Worm (Caenorhabditis elegans): ENCODE data around the gene srlf-35.
A peak's percentile ranks its signal among the peaks of the same experiment; 100 is the strongest.

Gene srlf-35

DNA sequence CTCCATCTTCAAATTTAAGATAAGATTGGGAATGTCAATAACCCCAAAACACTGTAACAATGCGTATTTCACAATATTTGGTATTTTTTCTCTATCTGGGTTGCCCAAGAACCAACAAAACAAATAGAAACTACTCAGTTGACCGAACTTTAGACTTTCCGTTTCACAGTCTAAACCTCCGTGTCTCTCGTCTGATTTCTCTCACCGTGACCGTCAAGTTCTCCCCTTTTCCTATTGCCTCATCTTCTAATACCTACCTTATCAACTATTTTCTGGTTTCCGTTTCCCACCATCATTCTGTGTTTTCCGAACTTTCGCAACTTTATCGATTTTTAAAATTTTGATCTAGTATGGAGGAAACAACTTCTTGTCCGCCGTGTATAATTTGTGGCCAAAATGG lies 9.5 kb upstream of the srlf-35 start, which contains the start of gene nhr-131:
Gene nhr-131 (plus strand): TSS at position 87 of the 400 bp plus-strand sequence.
- TF ChIP-seq mab-5 (tag; optimal IDR thresholded peaks at IDR 0.05) (no peak), C34F6.9 (tag; optimal IDR thresholded peaks at IDR 0.05) (no peak), ztf-1 (GFP tag; conservative IDR thresholded peaks at IDR 0.05) (no peak), skn-1 (tag; optimal IDR thresholded peaks at IDR 0.05) (no peak), elt-1 (tag; optimal IDR thresholded peaks at IDR 0.05) (no peak), gmeb-1 (tag; optimal IDR thresholded peaks at IDR 0.05) (peak; percentile 20), nhr-129 (tag; optimal IDR thresholded peaks at IDR 0.05) (peak; percentile 48), R02D3.7 (tag; optimal IDR thresholded peaks at IDR 0.05) (no peak), crh-2 (tag; optimal IDR thresholded peaks at IDR 0.05) (peak; percentile 27), egl-27 (tag; optimal IDR thresholded peaks at IDR 0.05) (no peak), ceh-82 (tag; optimal IDR thresholded peaks at IDR 0.05) (no peak), nhr-10 (tag; optimal IDR thresholded peaks at IDR 0.05) (no peak), nhr-77 (tag; optimal IDR thresholded peaks at IDR 0.05) (no peak), blmp-1 (tag; optimal IDR thresholded peaks at IDR 0.05; ENCODE audit: insufficient read depth) (no peak), nhr-23 (tag; optimal IDR thresholded peaks at IDR 0.05) (no peak), sma-9 (GFP tag; optimal IDR thresholded peaks at IDR 0.05) (peak; percentile 73), sma-9 (tag; optimal IDR thresholded peaks at IDR 0.05) (no peak), fos-1 (tag; optimal IDR thresholded peaks at IDR 0.05) (peak; percentile 72), nhr-6 (tag; optimal IDR thresholded peaks at IDR 0.05) (no peak), lin-39 (tag; optimal IDR thresholded peaks at IDR 0.05) (no peak), nhr-237 (tag; optimal IDR thresholded peaks at IDR 0.05) (no peak), ztf-11 (tag; optimal IDR thresholded peaks at IDR 0.05) (no peak)

DNA sequence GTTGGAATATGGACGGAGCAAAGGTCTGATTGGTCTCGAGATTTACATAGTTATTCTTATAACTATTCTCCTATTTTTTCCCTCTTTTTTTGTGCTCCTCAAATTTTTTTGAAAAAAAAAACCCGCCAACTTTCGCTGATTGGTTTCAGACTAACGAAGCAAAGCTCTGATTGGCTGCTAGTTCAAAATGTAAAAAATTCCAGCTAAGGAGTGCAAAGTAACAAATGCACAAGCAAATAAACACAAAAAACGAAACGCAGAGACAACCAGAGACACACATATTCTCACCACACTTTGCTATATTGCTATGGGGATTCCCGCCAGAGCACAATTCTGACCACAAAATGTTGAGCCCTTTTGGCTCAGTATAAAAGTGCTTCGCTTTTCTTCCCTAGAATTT lies 6.4 kb upstream of the srlf-35 start, which contains the start of gene T01G6.1:
Gene T01G6.1 (plus strand): TSS at position 301 of the 400 bp plus-strand sequence.
- TF ChIP-seq unc-62 (GFP tag; optimal IDR thresholded peaks at IDR 0.05) (no peak), sma-3 (GFP tag; optimal IDR thresholded peaks at IDR 0.05) (no peak), nhr-6 (tag; optimal IDR thresholded peaks at IDR 0.05) (no peak), ceh-82 (tag; optimal IDR thresholded peaks at IDR 0.05) (no peak), nhr-25 (tag; optimal IDR thresholded peaks at IDR 0.05) (no peak), zag-1 (tag; optimal IDR thresholded peaks at IDR 0.05) (no peak), snpc-4 (tag; optimal IDR thresholded peaks at IDR 0.05) (no peak), unc-55 (GFP tag; optimal IDR thresholded peaks at IDR 0.05) (no peak), nhr-77 (tag; optimal IDR thresholded peaks at IDR 0.05) (no peak), lin-13 (GFP tag; optimal IDR thresholded peaks at IDR 0.05) (no peak)

DNA sequence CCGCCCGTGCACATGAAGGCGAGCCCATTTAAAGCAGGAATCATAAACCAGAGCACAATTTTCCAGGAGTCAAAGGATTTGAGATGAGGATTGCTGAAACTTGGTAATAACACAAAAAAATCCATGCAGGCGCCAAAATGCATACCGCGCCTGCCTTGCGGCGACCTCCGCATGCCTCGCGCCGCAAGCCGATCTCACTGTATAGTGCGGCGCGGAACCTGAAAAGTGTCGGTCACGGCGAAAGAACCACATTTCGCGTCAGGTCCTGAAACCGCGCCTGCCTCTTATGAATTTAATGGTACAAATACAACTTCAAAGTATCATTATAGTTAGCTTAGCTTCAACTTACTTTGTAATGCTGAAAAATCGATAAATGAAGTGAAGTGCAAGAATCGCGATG lies 3.3 kb upstream of the srlf-35 start:
- TF ChIP-seq Y55F3AM.14 (GFP tag; optimal IDR thresholded peaks at IDR 0.05) (no peak), zag-1 (tag; optimal IDR thresholded peaks at IDR 0.05) (no peak), nhr-10 (tag; optimal IDR thresholded peaks at IDR 0.05) (no peak), sem-4 (tag; optimal IDR thresholded peaks at IDR 0.05) (no peak), crh-2 (tag; optimal IDR thresholded peaks at IDR 0.05) (no peak), nhr-23 (tag; optimal IDR thresholded peaks at IDR 0.05) (no peak), ZK546.5 (tag; optimal IDR thresholded peaks at IDR 0.05) (no peak), mab-5 (tag; optimal IDR thresholded peaks at IDR 0.05) (no peak), sma-3 (GFP tag; optimal IDR thresholded peaks at IDR 0.05) (no peak), ztf-4 (tag; optimal IDR thresholded peaks at IDR 0.05) (no peak), C34F6.9 (tag; optimal IDR thresholded peaks at IDR 0.05) (no peak), egl-27 (tag; optimal IDR thresholded peaks at IDR 0.05) (no peak), ama-1 (optimal IDR thresholded peaks at IDR 0.05) (no peak), F13H6.1 (tag; optimal IDR thresholded peaks at IDR 0.05) (no peak), snpc-4 (tag; optimal IDR thresholded peaks at IDR 0.05) (no peak), ceh-16 (tag; optimal IDR thresholded peaks at IDR 0.05) (no peak), nhr-237 (tag; optimal IDR thresholded peaks at IDR 0.05) (no peak)

DNA sequence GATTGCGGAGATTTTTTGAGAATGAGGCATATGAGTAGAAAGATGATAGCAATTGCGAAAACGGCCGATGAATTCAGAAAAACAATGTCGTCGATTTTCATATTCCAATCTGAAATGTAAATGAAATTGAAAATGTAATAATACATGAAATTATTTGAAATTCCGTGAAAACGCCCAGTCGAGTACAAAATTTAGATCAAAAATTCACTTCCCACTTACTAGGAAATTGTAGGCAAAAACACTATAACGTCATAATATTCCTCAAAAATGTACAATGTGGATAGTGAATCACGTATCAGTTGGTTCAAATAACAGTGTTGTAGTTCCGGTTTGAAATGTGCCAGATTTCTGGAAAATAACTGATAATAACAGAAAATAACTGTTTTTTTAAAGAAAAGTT lies 2.6 kb upstream of the srlf-35 start, which contains the start of gene str-256:
Gene str-256 (minus strand): TSS at position 101 of the 400 bp plus-strand sequence.
- TF ChIP-seq aly-2 (tag; optimal IDR thresholded peaks at IDR 0.05) (no peak), ama-1 (optimal IDR thresholded peaks at IDR 0.05) (no peak), alr-1 (tag; optimal IDR thresholded peaks at IDR 0.05) (no peak), R02D3.7 (tag; optimal IDR thresholded peaks at IDR 0.05) (no peak), ztf-4 (tag; optimal IDR thresholded peaks at IDR 0.05) (no peak), ceh-82 (tag; optimal IDR thresholded peaks at IDR 0.05) (no peak), mbf-1 (tag; optimal IDR thresholded peaks at IDR 0.05) (no peak), snpc-4 (tag; optimal IDR thresholded peaks at IDR 0.05) (no peak), sma-3 (GFP tag; optimal IDR thresholded peaks at IDR 0.05) (no peak), elt-3 (tag; optimal IDR thresholded peaks at IDR 0.05) (no peak), ZK546.5 (tag; optimal IDR thresholded peaks at IDR 0.05) (no peak), egl-27 (tag; optimal IDR thresholded peaks at IDR 0.05) (no peak), zag-1 (tag; optimal IDR thresholded peaks at IDR 0.05) (no peak), nhr-129 (tag; optimal IDR thresholded peaks at IDR 0.05) (no peak), blmp-1 (tag; optimal IDR thresholded peaks at IDR 0.05; ENCODE audit: insufficient read depth) (no peak)
